Worm (Caenorhabditis elegans) whole organism, L3 larva: ENCODE results near the gene clec-255.

Experiments used
- R02D3.7 ChIP-seq: fragments of 150-350 bp; optimal IDR thresholded peaks from 2 replicates; lab custom pipeline; 2014; ENCODE audit warnings: missing biosample characterization, missing genetic modification characterization
- elt-1 ChIP-seq: fragments of 150-350 bp; optimal IDR thresholded peaks from 2 replicates; lab custom pipeline; 2014; ENCODE audit warnings: missing biosample characterization, missing genetic modification characterization
- elt-2 ChIP-seq: sonication (generic microtip); optimal IDR thresholded peaks from 2 replicates; lab custom pipeline; 2016; ENCODE audit warnings: missing genetic modification reagents, mild to moderate bottlenecking, missing genetic modification characterization, missing compliant biosample characterization
- nfya-1 ChIP-seq: sonication (generic microtip); optimal IDR thresholded peaks from 2 replicates; lab custom pipeline; 2017; ENCODE audit warnings: missing genetic modification characterization, mild to moderate bottlenecking, missing compliant biosample characterization, antibody characterized with exemption, moderate library complexity; ENCODE audit not compliant: insufficient read depth
- nhr-28 ChIP-seq: fragments of 150-350 bp; optimal IDR thresholded peaks from 2 replicates; lab custom pipeline; 2014; ENCODE audit warnings: missing biosample characterization, missing genetic modification characterization
- nhr-77 ChIP-seq: fragments of 150-350 bp; optimal IDR thresholded peaks from 2 replicates; lab custom pipeline; 2014; ENCODE audit warnings: missing biosample characterization, missing genetic modification characterization
- pqm-1 ChIP-seq: fragments of 150-350 bp; optimal IDR thresholded peaks from 2 replicates; lab custom pipeline; 2017; ENCODE audit warnings: missing biosample characterization, missing genetic modification characterization, inconsistent platforms
- unc-39 ChIP-seq: sonication (generic microtip); optimal IDR thresholded peaks from 4 replicates; lab custom pipeline; 2017; ENCODE audit warnings: missing biosample characterization, missing genetic modification characterization
- ztf-11 ChIP-seq: fragments of 150-350 bp; optimal IDR thresholded peaks from 2 replicates; lab custom pipeline; 2014; ENCODE audit warnings: missing biosample characterization, missing genetic modification characterization

- no peak for TF ChIP-seq nhr-28 (tag; lab: Kevin White, UChicago)
- peak; percentile 18 for TF ChIP-seq pqm-1
- TF ChIP-seq nhr-77, result no peak
- TF ChIP-seq ztf-11 (tag; lab: Kevin White, UChicago), result no peak
- TF ChIP-seq unc-39 (tag; lab: Kevin White, UChicago), result no peak
- no peak for TF ChIP-seq elt-1 (tag; lab: Kevin White, UChicago)
- no peak for TF ChIP-seq nfya-1
- TF ChIP-seq elt-2 (tag; lab: Kevin White, UChicago), result no peak
- TF ChIP-seq R02D3.7 (tag; lab: Kevin White, UChicago), result no peak
These were observed 5.8 kb upstream of the clec-255 start, which contains the start of gene Y17D7B.4 for ce11 chrV:18776245-18776737.
